Worm (Caenorhabditis elegans) whole organism, mixed stage, embryonic: ENCODE results near the gene bre-2.

Experiments used
- M03D4.4 ChIP-seq: sonication (generic microtip); optimal IDR thresholded peaks from 2 replicates; lab custom pipeline; 2017; ENCODE audit warnings: mild to moderate bottlenecking, missing genetic modification characterization, missing compliant biosample characterization
- bed-3 ChIP-seq: fragments of 200-800 bp; sonication (Bioruptor generic); optimal IDR thresholded peaks from 3 replicates; lab custom pipeline; 2018; ENCODE audit warnings: mild to moderate bottlenecking, missing genetic modification characterization, moderate library complexity, missing compliant biosample characterization
- blmp-1 ChIP-seq: fragments of 150-350 bp; optimal IDR thresholded peaks from 2 replicates; lab custom pipeline; 2014; ENCODE audit warnings: missing biosample characterization, missing genetic modification characterization
- ceh-39 ChIP-seq: fragments of 150-350 bp; optimal IDR thresholded peaks from 2 replicates; lab custom pipeline; 2014; ENCODE audit warnings: missing biosample characterization, missing genetic modification characterization
- ceh-43 ChIP-seq: fragments of 200-800 bp; sonication (Bioruptor generic); optimal IDR thresholded peaks from 2 replicates; lab custom pipeline; 2018; ENCODE audit warnings: mild to moderate bottlenecking, missing genetic modification characterization, moderate library complexity, missing compliant biosample characterization
- ceh-83 ChIP-seq: fragments of 200-800 bp; sonication (Bioruptor generic); optimal IDR thresholded peaks from 2 replicates; lab custom pipeline; 2018; ENCODE audit warnings: mild to moderate bottlenecking, missing genetic modification characterization, missing compliant biosample characterization
- ces-1 ChIP-seq: fragments of 150-350 bp; optimal IDR thresholded peaks from 2 replicates; lab custom pipeline; 2014; ENCODE audit warnings: missing biosample characterization, missing genetic modification reagents, missing genetic modification characterization
- cnd-1 ChIP-seq: fragments of 200-800 bp; sonication (Bioruptor generic); optimal IDR thresholded peaks from 2 replicates; lab custom pipeline; 2018; ENCODE audit warnings: mild to moderate bottlenecking, missing genetic modification characterization, missing compliant biosample characterization
- drap-1 ChIP-seq: fragments of 200-800 bp; sonication (Bioruptor generic); optimal IDR thresholded peaks from 3 replicates; lab custom pipeline; 2018; ENCODE audit warnings: mild to moderate bottlenecking, missing genetic modification characterization, missing compliant biosample characterization
- elt-3 ChIP-seq: fragments of 150-350 bp; optimal IDR thresholded peaks from 2 replicates; lab custom pipeline; 2014; ENCODE audit warnings: missing biosample characterization, missing genetic modification characterization
- flh-1 ChIP-seq: fragments of 200-800 bp; sonication (Bioruptor generic); optimal IDR thresholded peaks from 2 replicates; lab custom pipeline; 2018; ENCODE audit warnings: mild to moderate bottlenecking, missing genetic modification characterization, moderate library complexity, missing compliant biosample characterization
- ham-2 ChIP-seq: fragments of 200-800 bp; sonication (Bioruptor generic); optimal IDR thresholded peaks from 2 replicates; lab custom pipeline; 2018; ENCODE audit warnings: mild to moderate bottlenecking, missing genetic modification characterization, missing compliant biosample characterization
- lin-13 ChIP-seq: fragments of 150-350 bp; optimal IDR thresholded peaks from 2 replicates; lab custom pipeline; 2014; ENCODE audit warnings: missing biosample characterization, missing genetic modification characterization
- lin-32 ChIP-seq: fragments of 200-800 bp; sonication (Bioruptor generic); optimal IDR thresholded peaks from 2 replicates; lab custom pipeline; 2018; ENCODE audit warnings: mild to moderate bottlenecking, missing genetic modification characterization, missing compliant biosample characterization
- lsy-2 ChIP-seq: fragments of 150-350 bp; optimal IDR thresholded peaks from 2 replicates; lab custom pipeline; 2014; ENCODE audit warnings: missing biosample characterization, missing genetic modification characterization
- mab-5 ChIP-seq: fragments of 150-350 bp; optimal IDR thresholded peaks from 2 replicates; lab custom pipeline; 2014; ENCODE audit warnings: missing biosample characterization, missing genetic modification characterization
- mep-1 ChIP-seq: fragments of 150-350 bp; optimal IDR thresholded peaks from 2 replicates; lab custom pipeline; 2017; ENCODE audit warnings: missing biosample characterization, missing genetic modification reagents, missing genetic modification characterization, inconsistent platforms
- mls-2 ChIP-seq: sonication (generic microtip); optimal IDR thresholded peaks from 2 replicates; lab custom pipeline; 2016; ENCODE audit warnings: mild to moderate bottlenecking, missing genetic modification characterization, moderate library complexity, missing compliant biosample characterization
- nhr-12 ChIP-seq: fragments of 150-350 bp; optimal IDR thresholded peaks from 2 replicates; lab custom pipeline; 2014; ENCODE audit warnings: missing biosample characterization, missing genetic modification characterization
- nhr-2 ChIP-seq: fragments of 150-350 bp; optimal IDR thresholded peaks from 2 replicates; lab custom pipeline; 2014; ENCODE audit warnings: missing biosample characterization, missing genetic modification characterization
- nhr-237 ChIP-seq: fragments of 150-350 bp; optimal IDR thresholded peaks from 2 replicates; lab custom pipeline; 2014; ENCODE audit warnings: missing biosample characterization, missing genetic modification characterization
- nhr-28 ChIP-seq: fragments of 150-350 bp; optimal IDR thresholded peaks from 2 replicates; lab custom pipeline; 2014; ENCODE audit warnings: missing biosample characterization, missing genetic modification characterization
- pha-4 ChIP-seq: fragments of 150-350 bp; optimal IDR thresholded peaks from 2 replicates; lab custom pipeline; 2018; ENCODE audit warnings: missing biosample characterization, missing genetic modification reagents, missing genetic modification characterization
- sem-2 ChIP-seq: fragments of 200-800 bp; sonication (Bioruptor generic); optimal IDR thresholded peaks from 2 replicates; lab custom pipeline; 2018; ENCODE audit warnings: mild to moderate bottlenecking, missing genetic modification characterization, missing compliant biosample characterization
- snpc-4 ChIP-seq: fragments of 150-350 bp; optimal IDR thresholded peaks from 2 replicates; lab custom pipeline; 2014; ENCODE audit warnings: missing biosample characterization, missing genetic modification characterization
- sptf-1 ChIP-seq: sonication (generic microtip); optimal IDR thresholded peaks from 2 replicates; lab custom pipeline; 2017; ENCODE audit warnings: mild to moderate bottlenecking, missing genetic modification characterization, moderate library complexity, missing compliant biosample characterization
- tbx-8 ChIP-seq: fragments of 200-800 bp; sonication (Bioruptor generic); optimal IDR thresholded peaks from 2 replicates; lab custom pipeline; 2018; ENCODE audit warnings: mild to moderate bottlenecking, missing genetic modification characterization, moderate library complexity, missing compliant biosample characterization
- unc-120 ChIP-seq: sonication (generic microtip); optimal IDR thresholded peaks from 2 replicates; lab custom pipeline; 2017; ENCODE audit warnings: missing genetic modification characterization, missing compliant biosample characterization; ENCODE audit not compliant: poor library complexity, severe bottlenecking
- unc-39 ChIP-seq: fragments of 150-350 bp; optimal IDR thresholded peaks from 2 replicates; lab custom pipeline; 2014; ENCODE audit warnings: missing biosample characterization, missing genetic modification characterization
- zip-8 ChIP-seq: fragments of 150-350 bp; optimal IDR thresholded peaks from 2 replicates; lab custom pipeline; 2014; ENCODE audit warnings: missing biosample characterization, missing genetic modification characterization

Gene bre-2

DNA sequence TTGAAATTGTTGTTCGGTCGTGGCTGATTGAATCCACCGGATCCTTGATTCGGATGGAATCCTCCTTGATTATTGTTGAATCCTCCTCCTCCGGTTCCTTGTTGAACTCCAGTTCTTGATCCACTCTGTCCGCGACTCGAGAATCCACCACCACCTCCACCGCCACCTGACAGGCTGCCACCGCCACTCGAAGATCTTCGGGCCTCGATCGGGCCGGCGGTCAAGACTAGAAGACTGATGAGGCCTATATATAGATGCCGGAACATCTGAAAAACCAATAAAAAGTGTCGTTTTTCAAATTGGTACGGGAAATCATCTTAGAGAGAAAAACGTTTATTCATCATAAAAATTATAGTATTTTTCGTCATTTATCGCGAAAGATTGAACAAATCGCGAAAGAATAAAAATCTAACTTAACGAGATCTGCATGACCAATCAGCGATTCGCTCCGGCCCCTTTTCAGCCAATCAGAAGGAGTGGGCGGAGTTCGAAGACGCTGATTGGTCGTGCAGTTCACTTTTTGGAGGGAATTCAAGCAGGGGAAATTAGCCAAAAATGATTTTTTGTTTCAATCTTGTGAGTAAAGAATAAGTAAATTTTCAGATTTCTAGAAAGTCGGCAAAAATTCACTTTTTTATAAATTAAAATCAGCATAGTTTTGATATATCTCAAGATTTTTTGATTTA lies 40.1 kb downstream of the bre-2 start, which contains the start of gene pqn-83:
Gene pqn-83 (minus strand): TSS at position 272 of the 686 bp plus-strand sequence.
- TF ChIP-seq cnd-1 (tag; lab: Kevin White, UChicago) (no peak), mls-2 (tag; lab: Kevin White, UChicago) (no peak), ham-2 (GFP tag; lab: Kevin White, UChicago) (no peak), ces-1 (GFP tag; lab: Kevin White, UChicago) (no peak), bed-3 (GFP tag; lab: Kevin White, UChicago) (no peak), nhr-12 (tag; lab: Kevin White, UChicago) (no peak), elt-3 (tag; lab: Kevin White, UChicago) (no peak), mab-5 (no peak), sem-2 (GFP tag; lab: Kevin White, UChicago) (no peak), unc-120 (no peak), lin-13 (tag; lab: Kevin White, UChicago) (no peak), nhr-2 (tag; lab: Kevin White, UChicago) (no peak), lin-32 (GFP tag; lab: Kevin White, UChicago) (no peak), snpc-4 (tag; lab: Kevin White, UChicago) (no peak), pha-4 (tag; lab: Kevin White, UChicago) (no peak), mep-1 (tag; lab: Kevin White, UChicago) (no peak), zip-8 (no peak), M03D4.4 (tag; lab: Kevin White, UChicago) (no peak), drap-1 (no peak), nhr-237 (tag; lab: Kevin White, UChicago) (no peak)

DNA sequence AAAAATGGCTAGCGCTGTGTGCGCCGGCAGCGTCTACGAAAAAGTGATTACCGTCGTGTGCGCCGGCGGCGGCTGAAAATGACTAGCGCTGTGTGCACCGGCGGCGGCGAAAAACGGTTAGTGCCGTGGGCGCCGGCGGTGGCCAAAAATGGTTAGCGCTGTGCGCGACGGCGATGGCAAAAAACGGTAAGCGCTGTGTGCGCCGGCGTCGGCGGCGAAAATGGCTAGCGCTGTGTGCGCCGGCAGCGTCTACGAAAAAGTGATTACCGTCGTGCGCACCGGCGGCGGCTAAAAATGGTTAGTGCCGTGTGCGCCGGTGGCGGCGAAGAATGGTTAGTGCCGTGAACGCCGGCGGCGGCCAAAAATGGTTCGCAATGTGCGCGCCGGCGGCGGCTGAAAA lies 47.1 kb downstream of the bre-2 start:
- TF ChIP-seq zip-8 (no peak), snpc-4 (tag; lab: Kevin White, UChicago) (no peak), nhr-28 (tag; lab: Kevin White, UChicago) (no peak)
- TF ChIP-seq, all 35 proteins: peak for 0

DNA sequence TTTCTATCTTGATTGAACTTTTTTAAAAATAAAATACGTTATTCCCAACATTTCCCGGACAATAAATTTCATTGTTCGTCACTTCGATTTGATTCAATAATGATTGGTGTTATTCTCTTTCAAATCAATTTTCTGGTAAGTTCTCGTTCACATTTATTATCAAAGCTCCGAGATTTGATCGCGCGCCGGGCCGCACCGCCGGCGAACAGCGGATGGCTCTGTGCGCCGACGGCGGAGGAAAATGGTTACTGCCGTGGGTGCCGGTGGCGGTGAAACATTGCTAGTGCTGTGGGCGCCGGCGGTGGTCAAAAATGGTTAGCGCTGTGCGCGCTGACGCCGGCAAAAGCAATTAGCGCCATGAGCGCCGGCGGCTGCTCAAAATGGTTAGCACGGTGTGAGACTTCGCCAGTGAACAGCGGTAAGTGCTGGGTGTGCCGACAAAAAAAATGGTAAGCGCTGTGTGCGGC lies 48.3 kb downstream of the bre-2 start, which contains the start of gene Y39E4B.13:
Gene Y39E4B.13 (plus strand): TSS at position 51 of the 467 bp plus-strand sequence.
- no peak for TF ChIP-seq cnd-1 (tag; lab: Kevin White, UChicago)
- TF ChIP-seq blmp-1 (tag; lab: Kevin White, UChicago), result no peak
- no peak for TF ChIP-seq bed-3 (GFP tag; lab: Kevin White, UChicago)
- no peak for TF ChIP-seq pha-4 (tag; lab: Kevin White, UChicago)
- TF ChIP-seq nhr-28 (tag; lab: Kevin White, UChicago), result no peak
- no peak for TF ChIP-seq mab-5
- no peak for TF ChIP-seq unc-120
- TF ChIP-seq ham-2 (GFP tag; lab: Kevin White, UChicago), result no peak
- no peak for TF ChIP-seq mls-2 (tag; lab: Kevin White, UChicago)
- no peak for TF ChIP-seq ceh-39 (tag; lab: Kevin White, UChicago)
- no peak for TF ChIP-seq ceh-83 (GFP tag; lab: Kevin White, UChicago)
- TF ChIP-seq M03D4.4 (tag; lab: Kevin White, UChicago), result no peak
- no peak for TF ChIP-seq elt-3 (tag; lab: Kevin White, UChicago)
- no peak for TF ChIP-seq sptf-1 (tag; lab: Kevin White, UChicago)
- TF ChIP-seq lsy-2 (tag; lab: Kevin White, UChicago), result no peak
- no peak for TF ChIP-seq lin-13 (tag; lab: Kevin White, UChicago)
- TF ChIP-seq unc-39 (tag; lab: Kevin White, UChicago), result no peak
- TF ChIP-seq sem-2 (GFP tag; lab: Kevin White, UChicago), result no peak
- no peak for TF ChIP-seq lin-32 (GFP tag; lab: Kevin White, UChicago)

ce11 chrIII:13087437-13087836 lies 52.0 kb downstream of the bre-2 start:
- TF ChIP-seq nhr-2 (tag; lab: Kevin White, UChicago), result no peak
- no peak for TF ChIP-seq lin-32 (GFP tag; lab: Kevin White, UChicago)
- no peak for TF ChIP-seq flh-1 (GFP tag; lab: Kevin White, UChicago)
- TF ChIP-seq tbx-8, result no peak
- no peak for TF ChIP-seq ceh-39 (tag; lab: Kevin White, UChicago)
- TF ChIP-seq pha-4 (tag; lab: Kevin White, UChicago), result no peak
- TF ChIP-seq mab-5, result no peak
- TF ChIP-seq ceh-43 (GFP tag; lab: Kevin White, UChicago), result no peak
- no peak for TF ChIP-seq sptf-1 (tag; lab: Kevin White, UChicago)
- no peak for TF ChIP-seq ceh-83 (GFP tag; lab: Kevin White, UChicago)
- no peak for TF ChIP-seq unc-39 (tag; lab: Kevin White, UChicago)
